Worm (Caenorhabditis elegans): ENCODE data around the gene F21G4.3.

The F21G4.3 gene

ce11 chrX:9851745-9852330 is 43.1 kb upstream of the F21G4.3 start, which contains the start of gene lec-7:
TSS of gene lec-7 (plus strand) at chrX:9852041.
- TF ChIP-seq fos-1 (tag; optimal IDR thresholded peaks at IDR 0.05) (peak; percentile 66), mdl-1 (tag; optimal IDR thresholded peaks at IDR 0.05) (no peak), nhr-10 (tag; optimal IDR thresholded peaks at IDR 0.05) (no peak), nhr-129 (tag; optimal IDR thresholded peaks at IDR 0.05) (peak; percentile 20), gmeb-1 (tag; optimal IDR thresholded peaks at IDR 0.05) (no peak), ceh-16 (tag; optimal IDR thresholded peaks at IDR 0.05) (no peak)

- TF ChIP-seq fos-1 (tag; optimal IDR thresholded peaks at IDR 0.05) (no peak), R02D3.7 (tag; optimal IDR thresholded peaks at IDR 0.05) (no peak), zag-1 (tag; optimal IDR thresholded peaks at IDR 0.05) (no peak), ztf-1 (GFP tag; conservative IDR thresholded peaks at IDR 0.05) (no peak), Y55F3AM.14 (GFP tag; optimal IDR thresholded peaks at IDR 0.05) (no peak), nhr-10 (tag; optimal IDR thresholded peaks at IDR 0.05) (no peak), ceh-16 (tag; optimal IDR thresholded peaks at IDR 0.05) (no peak)
Measured at ce11 chrX:9856618-9857017, 38.3 kb upstream of the F21G4.3 start, which contains the start of gene R07B1.11. TSS of gene R07B1.11 (plus strand) at chrX:9856918.

ce11 chrX:9858069-9858468 is 36.9 kb upstream of the F21G4.3 start, which contains the start of gene scav-5:
TSS of gene scav-5 (plus strand) at chrX:9858365.
- peak; percentile 5 for TF ChIP-seq sma-3 (GFP tag; optimal IDR thresholded peaks at IDR 0.05)
- peak; percentile 1 for TF ChIP-seq gmeb-1 (tag; optimal IDR thresholded peaks at IDR 0.05)
- no peak for TF ChIP-seq nhr-25 (tag; optimal IDR thresholded peaks at IDR 0.05)
- peak; percentile 13 for TF ChIP-seq sma-9 (GFP tag; optimal IDR thresholded peaks at IDR 0.05)
- no peak for TF ChIP-seq sma-9 (tag; optimal IDR thresholded peaks at IDR 0.05)
- peak; percentile 91 for TF ChIP-seq fos-1 (tag; optimal IDR thresholded peaks at IDR 0.05)
- no peak for TF ChIP-seq nhr-21 (tag; optimal IDR thresholded peaks at IDR 0.05)
- TF ChIP-seq elt-3 (tag; optimal IDR thresholded peaks at IDR 0.05), result no peak
- no peak for TF ChIP-seq egl-27 (tag; optimal IDR thresholded peaks at IDR 0.05)
- no peak for TF ChIP-seq zag-1 (tag; optimal IDR thresholded peaks at IDR 0.05)
- TF ChIP-seq skn-1 (tag; optimal IDR thresholded peaks at IDR 0.05), result peak; percentile 66
- no peak for TF ChIP-seq dmd-4 (tag; optimal IDR thresholded peaks at IDR 0.05)
- TF ChIP-seq unc-39 (tag; optimal IDR thresholded peaks at IDR 0.05), result no peak
- TF ChIP-seq crh-2 (tag; optimal IDR thresholded peaks at IDR 0.05), result peak; percentile 57

ce11 chrX:9862916-9863624 is 31.9 kb upstream of the F21G4.3 start, which contains the start of the genes gst-36 and R07B1.5:
TSS of gene gst-36 (minus strand) at chrX:9862960.
TSS of gene R07B1.5 (plus strand) at chrX:9863580.
- TF ChIP-seq fos-1 (tag; optimal IDR thresholded peaks at IDR 0.05), result peak; percentile 64
- peak; percentile 39 for TF ChIP-seq skn-1 (tag; optimal IDR thresholded peaks at IDR 0.05)
- peak; percentile 33 for TF ChIP-seq crh-2 (tag; optimal IDR thresholded peaks at IDR 0.05)
- no peak for TF ChIP-seq nhr-10 (tag; optimal IDR thresholded peaks at IDR 0.05)
- no peak for TF ChIP-seq ztf-1 (GFP tag; conservative IDR thresholded peaks at IDR 0.05)

- TF ChIP-seq lin-13 (GFP tag; optimal IDR thresholded peaks at IDR 0.05) (no peak), blmp-1 (tag; optimal IDR thresholded peaks at IDR 0.05; ENCODE audit: insufficient read depth) (no peak), mdl-1 (tag; optimal IDR thresholded peaks at IDR 0.05) (no peak), C34F6.9 (tag; optimal IDR thresholded peaks at IDR 0.05) (no peak), ztf-1 (GFP tag; conservative IDR thresholded peaks at IDR 0.05) (no peak), gmeb-1 (tag; optimal IDR thresholded peaks at IDR 0.05) (no peak), lsy-2 (tag; optimal IDR thresholded peaks at IDR 0.05) (no peak), nhr-12 (tag; optimal IDR thresholded peaks at IDR 0.05) (no peak), elt-1 (tag; optimal IDR thresholded peaks at IDR 0.05) (no peak), nhr-11 (tag; optimal IDR thresholded peaks at IDR 0.05) (no peak), ama-1 (optimal IDR thresholded peaks at IDR 0.05) (no peak), sma-9 (GFP tag; optimal IDR thresholded peaks at IDR 0.05) (no peak), sma-9 (tag; optimal IDR thresholded peaks at IDR 0.05) (no peak)
Measured at ce11 chrX:9866355-9866754, 28.6 kb upstream of the F21G4.3 start, which contains the start of gene R07B1.6. TSS of gene R07B1.6 (plus strand) at chrX:9866655.

ce11 chrX:9868820-9869219 is 26.1 kb upstream of the F21G4.3 start, which contains the start of gene R07B1.7:
TSS of gene R07B1.7 (plus strand) at chrX:9869120.
- TF ChIP-seq gmeb-1 (tag; optimal IDR thresholded peaks at IDR 0.05) (no peak), unc-62 (GFP tag; optimal IDR thresholded peaks at IDR 0.05) (no peak), sma-3 (GFP tag; optimal IDR thresholded peaks at IDR 0.05) (no peak)

All from whole organism, L2 larva.